Worm (Caenorhabditis elegans): ENCODE results near the gene K08H2.5.

K08H2.5 gene

DNA sequence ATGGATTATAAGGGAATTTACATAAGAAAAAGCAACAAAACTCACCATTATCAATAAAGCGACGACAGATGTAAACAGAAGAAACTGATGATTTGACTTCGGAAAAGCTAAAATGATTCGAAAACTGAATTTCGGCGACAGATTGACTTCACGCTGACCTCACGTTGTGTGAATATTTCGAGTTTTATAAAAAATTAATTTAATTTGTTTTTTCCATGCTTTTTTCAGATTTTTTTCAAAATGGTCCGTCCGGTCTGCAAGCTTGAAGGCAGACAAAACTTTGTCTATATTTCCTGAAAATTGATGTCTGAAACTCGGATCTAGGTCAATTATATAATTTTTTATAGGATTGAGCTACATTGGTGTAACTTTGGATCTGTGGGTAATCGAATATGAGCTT, at the start of gene K08H2.5:
K08H2.5 (minus strand) TSS at position 101 of the 400 bp plus-strand sequence.
- TF ChIP-seq flt-1 (GFP tag; IDR thresholded peaks at IDR 0.05): no peak
- no peak for TF ChIP-seq ztf-29 (GFP tag; IDR thresholded peaks at IDR 0.05)
- TF ChIP-seq ztf-23 (GFP tag; IDR thresholded peaks at IDR 0.05): no peak
- no peak for TF ChIP-seq cog-1 (tag; optimal IDR thresholded peaks at IDR 0.05)
- TF ChIP-seq ref-1 (GFP tag; conservative IDR thresholded peaks at IDR 0.05): no peak
- no peak for TF ChIP-seq klf-2 (GFP tag; conservative IDR thresholded peaks at IDR 0.05)
- TF ChIP-seq med-1 (GFP tag; optimal IDR thresholded peaks at IDR 0.05; ENCODE audit: insufficient read depth): no peak
- TF ChIP-seq tab-1 (GFP tag; IDR thresholded peaks at IDR 0.05): no peak
- TF ChIP-seq T22C8.4 (GFP tag; IDR thresholded peaks at IDR 0.05): no peak

DNA sequence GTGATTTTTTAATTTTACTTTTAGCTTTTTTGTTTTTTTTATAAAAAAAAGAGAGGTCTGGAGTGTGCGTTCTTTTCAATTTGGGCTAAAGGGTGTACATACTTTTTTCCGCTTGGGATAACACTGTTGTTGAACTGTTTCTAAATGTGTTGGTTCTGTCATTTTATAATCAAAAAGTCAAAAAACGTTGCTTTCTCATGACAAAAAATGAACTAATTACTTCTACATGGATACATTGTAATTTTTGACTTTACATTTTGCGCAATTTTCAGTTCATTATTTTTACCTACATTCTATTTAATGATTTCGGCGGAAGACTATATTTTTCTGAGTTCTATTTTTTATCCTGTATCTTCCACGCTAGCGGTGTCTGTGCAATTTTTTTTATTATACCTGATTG, 49.4 kb upstream of the K08H2.5 start, which contains the start of gene srd-38:
srd-38 (plus strand) TSS at position 301 of the 400 bp plus-strand sequence.
- no peak for TF ChIP-seq med-1 (GFP tag; optimal IDR thresholded peaks at IDR 0.05; ENCODE audit: insufficient read depth)
- no peak for TF ChIP-seq ref-1 (GFP tag; conservative IDR thresholded peaks at IDR 0.05)
- no peak for TF ChIP-seq cog-1 (tag; optimal IDR thresholded peaks at IDR 0.05)
- no peak for TF ChIP-seq klf-2 (GFP tag; conservative IDR thresholded peaks at IDR 0.05)
- no peak for TF ChIP-seq tab-1 (GFP tag; IDR thresholded peaks at IDR 0.05)
- TF ChIP-seq ztf-29 (GFP tag; IDR thresholded peaks at IDR 0.05): no peak
- TF ChIP-seq flt-1 (GFP tag; IDR thresholded peaks at IDR 0.05): no peak

DNA sequence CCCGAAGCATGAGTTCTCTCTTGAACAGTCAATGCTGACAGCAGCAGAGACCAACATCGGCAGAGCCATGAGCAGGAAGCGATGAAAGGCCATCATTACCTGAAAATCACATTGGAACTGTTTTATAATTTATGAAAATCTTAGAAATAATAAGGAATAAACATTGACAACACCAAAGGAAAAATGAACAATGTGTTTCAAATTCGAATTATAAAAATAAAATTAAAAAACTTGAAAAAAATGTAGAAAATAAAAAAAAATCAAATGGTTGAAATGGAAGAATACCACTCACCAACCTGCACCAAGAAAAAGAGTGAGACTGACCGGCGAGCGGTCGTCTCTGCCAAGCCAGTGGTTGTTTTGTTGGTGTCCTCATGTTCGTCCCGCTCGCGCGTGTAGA, 48.4 kb upstream of the K08H2.5 start, which contains the start of gene R04D3.3:
R04D3.3 (minus strand) TSS at position 101 of the 400 bp plus-strand sequence.
- no peak for TF ChIP-seq ref-1 (GFP tag; conservative IDR thresholded peaks at IDR 0.05)
- TF ChIP-seq T22C8.4 (GFP tag; IDR thresholded peaks at IDR 0.05): no peak
- no peak for TF ChIP-seq ztf-29 (GFP tag; IDR thresholded peaks at IDR 0.05)
- TF ChIP-seq tab-1 (GFP tag; IDR thresholded peaks at IDR 0.05): no peak
- TF ChIP-seq ztf-23 (GFP tag; IDR thresholded peaks at IDR 0.05): no peak
- TF ChIP-seq cog-1 (tag; optimal IDR thresholded peaks at IDR 0.05): no peak
- TF ChIP-seq med-1 (GFP tag; optimal IDR thresholded peaks at IDR 0.05; ENCODE audit: insufficient read depth): no peak
- TF ChIP-seq flt-1 (GFP tag; IDR thresholded peaks at IDR 0.05): no peak
- TF ChIP-seq klf-2 (GFP tag; conservative IDR thresholded peaks at IDR 0.05): no peak

DNA sequence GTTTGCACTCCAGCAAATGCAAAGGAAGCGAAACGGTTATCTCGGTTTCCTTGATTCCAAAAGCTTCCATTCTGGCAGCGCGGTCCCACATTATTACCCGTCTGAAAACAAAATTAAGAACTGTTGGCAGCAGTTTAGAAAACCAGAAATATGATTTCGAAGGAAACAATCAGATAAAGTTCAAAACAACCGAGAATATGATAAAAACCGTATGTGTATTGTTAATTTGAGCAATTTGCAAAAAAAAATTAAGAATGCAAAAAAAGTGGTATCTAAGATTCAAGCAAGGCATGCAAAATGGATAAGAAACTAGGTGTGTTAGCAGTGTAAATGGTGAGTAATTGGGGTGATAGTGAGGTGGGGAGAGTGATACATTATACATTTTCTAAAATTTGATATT, 46.6 kb upstream of the K08H2.5 start, which contains the start of gene R04D3.4:
R04D3.4 (minus strand) TSS at position 101 of the 400 bp plus-strand sequence.
- no peak for TF ChIP-seq tab-1 (GFP tag; IDR thresholded peaks at IDR 0.05)

DNA sequence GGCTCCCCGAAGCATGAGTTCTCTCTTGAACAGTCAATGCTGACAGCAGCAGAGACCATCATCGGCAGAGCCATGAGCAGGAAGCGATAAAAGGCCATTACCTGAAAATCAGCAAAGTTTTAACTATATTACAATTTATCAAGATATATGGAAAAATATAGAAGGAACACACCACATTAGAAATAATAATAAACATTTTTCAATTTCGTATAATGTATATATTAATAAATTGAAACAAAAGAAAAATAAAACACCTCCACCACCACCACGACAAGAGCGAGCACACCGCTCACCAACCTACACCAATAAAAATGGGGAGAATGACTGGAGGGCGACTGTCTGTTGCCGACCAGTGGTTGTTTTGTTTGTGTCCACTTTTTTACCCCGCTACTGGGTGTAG, 44.4 kb upstream of the K08H2.5 start, which contains the start of gene R04D3.2:
R04D3.2 (minus strand) TSS at position 101 of the 400 bp plus-strand sequence.
- TF ChIP-seq ztf-23 (GFP tag; IDR thresholded peaks at IDR 0.05): no peak

DNA sequence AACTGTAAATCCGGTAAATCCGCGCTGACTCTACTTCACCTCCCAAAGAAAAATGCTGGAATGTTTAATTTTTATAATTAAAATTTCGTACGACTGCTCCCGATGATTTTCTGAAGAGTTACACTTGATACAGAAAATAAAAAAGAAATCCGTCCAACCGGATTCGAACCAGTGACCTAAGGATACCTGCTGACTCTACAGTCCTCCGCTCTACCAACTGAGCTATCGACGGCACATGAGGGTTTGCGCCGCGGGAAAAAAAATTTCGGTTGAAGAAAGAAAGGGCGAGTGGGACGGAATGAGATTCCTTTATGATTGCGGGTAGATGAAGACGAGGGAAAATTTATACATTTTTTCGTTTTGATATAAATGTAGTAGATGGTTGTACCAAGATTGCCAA, 42.5 kb upstream of the K08H2.5 start:
- TF ChIP-seq flt-1 (GFP tag; IDR thresholded peaks at IDR 0.05) (0 out of 2 replicates have a peak, but pooled peaks have one; percentile 45), T22C8.4 (GFP tag; IDR thresholded peaks at IDR 0.05) (no peak)

DNA sequence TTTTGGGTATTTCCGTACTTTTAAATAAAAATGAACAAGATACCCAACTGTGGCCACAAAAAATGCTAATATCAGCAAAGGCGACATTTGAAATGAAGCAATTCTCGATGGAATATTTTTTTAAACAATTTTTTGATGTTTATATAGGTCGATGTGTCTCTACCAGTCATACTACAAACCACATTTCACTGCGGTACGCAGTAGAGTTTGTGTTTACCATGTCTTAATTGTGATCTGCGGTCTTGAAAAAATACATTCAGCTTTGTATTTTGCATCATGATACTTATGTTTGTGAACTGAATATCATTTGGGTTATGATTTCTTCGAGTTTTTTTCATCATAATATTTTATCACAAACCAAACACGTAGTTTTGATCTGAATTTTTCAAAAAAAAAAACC, 42.0 kb upstream of the K08H2.5 start, which contains the start of gene cyp-14A4:
cyp-14A4 (minus strand) TSS at position 107 of the 400 bp plus-strand sequence.
- TF ChIP-seq ref-1 (GFP tag; conservative IDR thresholded peaks at IDR 0.05): no peak
- no peak for TF ChIP-seq cog-1 (tag; optimal IDR thresholded peaks at IDR 0.05)
- TF ChIP-seq med-1 (GFP tag; optimal IDR thresholded peaks at IDR 0.05; ENCODE audit: insufficient read depth): no peak
- TF ChIP-seq flt-1 (GFP tag; IDR thresholded peaks at IDR 0.05): no peak
- TF ChIP-seq tab-1 (GFP tag; IDR thresholded peaks at IDR 0.05): no peak
- no peak for TF ChIP-seq ztf-29 (GFP tag; IDR thresholded peaks at IDR 0.05)
- TF ChIP-seq T22C8.4 (GFP tag; IDR thresholded peaks at IDR 0.05): no peak
- no peak for TF ChIP-seq klf-2 (GFP tag; conservative IDR thresholded peaks at IDR 0.05)
- no peak for TF ChIP-seq ztf-23 (GFP tag; IDR thresholded peaks at IDR 0.05)

DNA sequence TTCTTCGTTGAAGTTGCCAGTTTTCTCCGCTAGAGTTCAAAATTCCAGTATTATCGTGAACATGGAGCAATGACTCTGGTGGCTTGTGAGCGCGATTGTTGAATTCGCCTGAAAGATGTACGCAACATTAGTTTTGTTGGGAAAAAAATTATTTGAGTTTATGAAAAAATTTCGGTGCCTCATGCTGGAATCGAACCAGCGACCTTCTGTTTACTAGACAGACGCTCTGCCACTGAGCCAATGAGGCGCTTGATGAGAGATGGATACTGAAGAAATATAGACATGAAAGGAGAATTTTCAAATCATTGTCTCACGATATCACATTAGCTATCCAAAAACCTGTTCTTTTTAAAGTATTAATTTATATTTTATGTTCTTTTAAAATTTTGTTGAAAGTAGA, 41.3 kb upstream of the K08H2.5 start:
- TF ChIP-seq ref-1 (GFP tag; conservative IDR thresholded peaks at IDR 0.05) (no peak), ztf-23 (GFP tag; IDR thresholded peaks at IDR 0.05) (no peak), flt-1 (GFP tag; IDR thresholded peaks at IDR 0.05) (peak; percentile 53; the same call in 1 of the 2 replicates), cog-1 (tag; optimal IDR thresholded peaks at IDR 0.05) (no peak), tab-1 (GFP tag; IDR thresholded peaks at IDR 0.05) (no peak), med-1 (GFP tag; optimal IDR thresholded peaks at IDR 0.05; ENCODE audit: insufficient read depth) (no peak)

DNA sequence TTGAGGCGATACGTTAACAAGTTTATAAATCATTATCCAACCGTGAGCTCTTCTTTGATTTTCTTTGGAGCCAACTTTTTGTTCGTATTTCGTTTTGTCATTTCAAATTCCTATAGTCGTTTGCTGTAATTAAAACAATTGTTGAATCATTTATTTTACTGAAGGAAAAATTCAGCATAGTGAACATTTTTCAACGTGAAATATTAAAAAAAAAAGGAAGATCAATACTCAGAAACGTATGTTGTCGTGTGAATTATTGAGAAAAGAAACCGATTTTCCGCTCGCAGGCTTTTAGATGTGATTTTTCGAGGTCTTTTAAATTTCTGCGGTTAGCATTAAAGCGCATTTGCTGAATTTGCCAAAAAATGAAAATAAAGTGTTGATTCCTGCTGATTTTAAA, 36.7 kb upstream of the K08H2.5 start, which contains the start of gene phf-33:
phf-33 (minus strand) TSS at position 101 of the 400 bp plus-strand sequence.
- no peak for TF ChIP-seq med-1 (GFP tag; optimal IDR thresholded peaks at IDR 0.05; ENCODE audit: insufficient read depth)
- no peak for TF ChIP-seq cog-1 (tag; optimal IDR thresholded peaks at IDR 0.05)
- no peak for TF ChIP-seq tab-1 (GFP tag; IDR thresholded peaks at IDR 0.05)
- no peak for TF ChIP-seq T22C8.4 (GFP tag; IDR thresholded peaks at IDR 0.05)
- no peak for TF ChIP-seq ztf-29 (GFP tag; IDR thresholded peaks at IDR 0.05)

DNA sequence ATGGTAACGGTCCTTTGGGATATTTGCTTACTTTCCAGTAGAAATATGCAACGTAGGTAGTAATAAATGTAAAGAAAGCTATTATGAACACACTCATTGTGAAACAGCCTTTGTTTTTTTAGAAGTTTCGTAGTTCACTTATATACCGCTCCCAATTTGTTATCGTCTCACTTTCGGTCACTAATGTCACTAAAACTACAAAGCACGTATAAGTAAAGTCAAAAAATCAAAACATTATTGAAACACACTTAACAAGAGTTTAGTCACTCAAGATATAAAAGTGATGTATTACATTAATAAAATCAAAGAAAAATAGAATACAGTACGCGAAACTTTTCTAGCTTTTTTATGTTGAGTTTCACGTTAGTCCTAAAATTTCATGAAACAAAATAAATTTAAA, 32.0 kb upstream of the K08H2.5 start, which contains the start of gene cyp-14A3:
cyp-14A3 (minus strand) TSS at position 101 of the 400 bp plus-strand sequence.
- TF ChIP-seq tab-1 (GFP tag; IDR thresholded peaks at IDR 0.05): no peak
- TF ChIP-seq cog-1 (tag; optimal IDR thresholded peaks at IDR 0.05): no peak
- TF ChIP-seq ref-1 (GFP tag; conservative IDR thresholded peaks at IDR 0.05): no peak
- no peak for TF ChIP-seq ztf-29 (GFP tag; IDR thresholded peaks at IDR 0.05)
- no peak for TF ChIP-seq med-1 (GFP tag; optimal IDR thresholded peaks at IDR 0.05; ENCODE audit: insufficient read depth)
- no peak for TF ChIP-seq flt-1 (GFP tag; IDR thresholded peaks at IDR 0.05)
- no peak for TF ChIP-seq T22C8.4 (GFP tag; IDR thresholded peaks at IDR 0.05)
- no peak for TF ChIP-seq klf-2 (GFP tag; conservative IDR thresholded peaks at IDR 0.05)
- TF ChIP-seq ztf-23 (GFP tag; IDR thresholded peaks at IDR 0.05): no peak

DNA sequence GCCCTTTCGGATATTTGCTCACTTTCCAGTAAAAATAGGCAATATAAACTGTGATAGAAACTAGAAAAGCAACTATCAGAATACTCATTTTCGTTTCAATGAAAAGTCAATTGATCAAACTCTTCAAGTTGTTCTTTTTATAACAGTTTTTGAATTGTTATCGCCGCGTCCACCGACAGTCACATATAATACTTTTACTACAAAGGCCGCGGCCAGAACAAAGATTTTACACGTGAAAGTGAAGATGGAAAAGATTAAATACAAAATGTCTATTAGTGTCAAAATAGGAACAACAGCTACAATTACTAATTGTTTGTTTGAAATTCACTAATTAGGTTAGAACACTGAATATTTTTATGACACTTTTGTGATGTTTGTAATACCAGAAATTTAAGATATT, 27.5 kb upstream of the K08H2.5 start, which contains the start of gene cyp-14A2:
cyp-14A2 (minus strand) TSS at position 101 of the 400 bp plus-strand sequence.
- TF ChIP-seq cog-1 (tag; optimal IDR thresholded peaks at IDR 0.05) (no peak), ztf-23 (GFP tag; IDR thresholded peaks at IDR 0.05) (no peak), tab-1 (GFP tag; IDR thresholded peaks at IDR 0.05) (no peak), med-1 (GFP tag; optimal IDR thresholded peaks at IDR 0.05; ENCODE audit: insufficient read depth) (no peak), ref-1 (GFP tag; conservative IDR thresholded peaks at IDR 0.05) (no peak), klf-2 (GFP tag; conservative IDR thresholded peaks at IDR 0.05) (no peak), flt-1 (GFP tag; IDR thresholded peaks at IDR 0.05) (no peak), T22C8.4 (GFP tag; IDR thresholded peaks at IDR 0.05) (no peak), ztf-29 (GFP tag; IDR thresholded peaks at IDR 0.05) (no peak)
